Worm (Caenorhabditis elegans) whole organism, L4 larva: Measurements from ENCODE around the gene ZK470.6.

ENCODE experiments used
- ZK546.5 ChIP-seq, 2 experiments: sonication (generic microtip); optimal IDR thresholded peaks; 2 replicates each; lab custom pipeline; 2017; ENCODE audit warnings: missing biosample characterization in 2 of 2, missing genetic modification characterization in 2 of 2
- ama-1 ChIP-seq: fragments of 150-350 bp; optimal IDR thresholded peaks from 2 replicates; lab custom pipeline; 2014; ENCODE audit warnings: inconsistent platforms, mixed read lengths
- ceh-28 ChIP-seq: fragments of 150-350 bp; optimal IDR thresholded peaks from 2 replicates; lab custom pipeline; 2014; ENCODE audit warnings: missing biosample characterization, missing genetic modification reagents, missing genetic modification characterization
- ceh-62 ChIP-seq: sonication (generic microtip); optimal IDR thresholded peaks from 2 replicates; lab custom pipeline; 2017; ENCODE audit warnings: missing biosample characterization, missing genetic modification characterization
- ctbp-1 ChIP-seq: fragments of 200-800 bp; sonication (Bioruptor generic); IDR thresholded peaks from 2 replicates; pipeline ENCODE4 v1.3.6; 2022; ENCODE audit warnings: missing genetic modification reagents, missing genetic modification characterization, missing compliant biosample characterization
- daf-16 ChIP-seq, 3 experiments: sonication (generic microtip); optimal IDR thresholded peaks; 2 replicates each; lab custom pipeline; 2016 to 2017; ENCODE audit warnings: missing genetic modification characterization in 3 of 3, missing genetic modification reagents in 3 of 3, mild to moderate bottlenecking in 2 of 3, missing compliant biosample characterization in 2 of 3, missing biosample characterization in 1 of 3, moderate library complexity in 1 of 3
- daf-19 ChIP-seq: fragments of 200-800 bp; sonication (Bioruptor generic); conservative IDR thresholded peaks from 2 replicates; pipeline ENCODE4 v1.3.6; 2022; ENCODE audit warnings: missing genetic modification characterization, missing compliant biosample characterization
- daf-8 ChIP-seq: fragments of 200-800 bp; sonication (Bioruptor generic); IDR thresholded peaks from 2 replicates; pipeline ENCODE4 v1.3.6; 2022; ENCODE audit warnings: missing genetic modification characterization, missing compliant biosample characterization
- dmd-8 ChIP-seq: fragments of 200-800 bp; sonication (Bioruptor generic); IDR thresholded peaks from 2 replicates; pipeline ENCODE4 v1.3.6; 2022; ENCODE audit warnings: missing genetic modification characterization, missing compliant biosample characterization
- dmd-9 ChIP-seq: fragments of 200-800 bp; sonication (Bioruptor generic); IDR thresholded peaks from 2 replicates; pipeline ENCODE4 v1.3.6; 2022; ENCODE audit warnings: missing genetic modification reagents, missing genetic modification characterization, missing compliant biosample characterization
- duxl-1 ChIP-seq: sonication (generic microtip); optimal IDR thresholded peaks from 2 replicates; lab custom pipeline; 2016; ENCODE audit warnings: mild to moderate bottlenecking, missing genetic modification characterization, moderate library complexity, missing compliant biosample characterization; ENCODE audit not compliant: poor library complexity
- hif-1 ChIP-seq, 2 experiments: sonication (generic microtip); optimal IDR thresholded peaks; 2 replicates each; lab custom pipeline; 2016 to 2017; ENCODE audit warnings: missing compliant biosample characterization in 2 of 2, missing genetic modification characterization in 2 of 2, missing genetic modification reagents in 2 of 2, missing genotype in 2 of 2, mild to moderate bottlenecking in 1 of 2
- hlh-30 ChIP-seq: sonication (generic microtip); optimal IDR thresholded peaks from 2 replicates; lab custom pipeline; 2017; ENCODE audit warnings: antibody characterized with exemption, mild to moderate bottlenecking, missing genetic modification characterization, missing compliant biosample characterization; ENCODE audit not compliant: insufficient read depth
- jun-1 ChIP-seq: fragments of 150-350 bp; optimal IDR thresholded peaks from 2 replicates; lab custom pipeline; 2014; ENCODE audit warnings: missing biosample characterization, missing genetic modification reagents, missing genetic modification characterization
- lin-29 ChIP-seq: fragments of 200-800 bp; sonication (Bioruptor generic); IDR thresholded peaks from 2 replicates; pipeline ENCODE4 v1.3.6; 2022; ENCODE audit warnings: missing genetic modification reagents, missing genetic modification characterization, missing compliant biosample characterization
- lin-38 ChIP-seq: fragments of 200-800 bp; sonication (Bioruptor generic); IDR thresholded peaks from 2 replicates; pipeline ENCODE4 v1.3.6; 2022; ENCODE audit warnings: missing genetic modification reagents, missing genetic modification characterization, missing compliant biosample characterization
- lsy-2 ChIP-seq, 2 experiments: fragments of 150-350 bp in 1 of 2; sonication (generic microtip) in 1 of 2; optimal IDR thresholded peaks; 2 replicates each; lab custom pipeline; 2014 to 2017; ENCODE audit warnings: missing biosample characterization in 2 of 2, missing genetic modification characterization in 2 of 2
- madf-9 ChIP-seq: fragments of 200-800 bp; sonication (Bioruptor generic); conservative IDR thresholded peaks from 2 replicates; pipeline ENCODE4 v1.3.6; 2022; ENCODE audit warnings: missing genetic modification reagents, missing genetic modification characterization, missing compliant biosample characterization
- mdt-29 ChIP-seq: fragments of 200-800 bp; sonication (Bioruptor generic); IDR thresholded peaks from 2 replicates; pipeline ENCODE4 v1.3.6; 2022; ENCODE audit warnings: missing genetic modification reagents, missing genetic modification characterization, missing compliant biosample characterization
- mep-1 ChIP-seq: fragments of 150-350 bp; sonication (generic microtip); optimal IDR thresholded peaks from 3 replicates; lab custom pipeline; 2014; ENCODE audit warnings: missing biosample characterization, missing genetic modification characterization
- mes-2 ChIP-seq: sonication (generic microtip); optimal IDR thresholded peaks from 2 replicates; lab custom pipeline; 2016; ENCODE audit warnings: missing genotype, mild to moderate bottlenecking, missing genetic modification characterization, missing compliant biosample characterization; ENCODE audit not compliant: poor library complexity, severe bottlenecking
- mxl-2 ChIP-seq: fragments of 200-800 bp; sonication (Bioruptor generic); conservative IDR thresholded peaks from 2 replicates; pipeline ENCODE4 v1.3.6; 2022; ENCODE audit warnings: missing genetic modification reagents, missing genetic modification characterization, missing compliant biosample characterization
- nhr-10 ChIP-seq: fragments of 150-350 bp; optimal IDR thresholded peaks from 2 replicates; lab custom pipeline; 2014; ENCODE audit warnings: missing biosample characterization, missing genetic modification characterization
- nhr-111 ChIP-seq: fragments of 200-800 bp; sonication (Bioruptor generic); optimal IDR thresholded peaks from 2 replicates; lab custom pipeline; 2018; ENCODE audit warnings: mild to moderate bottlenecking, missing genetic modification characterization, missing compliant biosample characterization
- nhr-41 ChIP-seq: fragments of 200-800 bp; sonication (Bioruptor generic); IDR thresholded peaks from 2 replicates; pipeline ENCODE4 v1.3.6; 2022; ENCODE audit warnings: missing genetic modification reagents, missing genetic modification characterization, missing compliant biosample characterization
- nhr-76 ChIP-seq: fragments of 150-350 bp; optimal IDR thresholded peaks from 2 replicates; lab custom pipeline; 2014; ENCODE audit warnings: missing biosample characterization, missing genetic modification characterization
- nhr-77 ChIP-seq: fragments of 150-350 bp; optimal IDR thresholded peaks from 2 replicates; lab custom pipeline; 2014; ENCODE audit warnings: missing biosample characterization, missing genetic modification characterization
- pha-4 ChIP-seq, 2 experiments: fragments of 150-350 bp in 1 of 2; fragments of 200-800 bp in 1 of 2; sonication (Bioruptor generic) in 1 of 2; IDR thresholded peaks in 1 of 2; optimal IDR thresholded peaks in 1 of 2; 2 replicates each; pipeline versions ENCODE4 v1.3.6 to Lab custom; 2014 to 2022; ENCODE audit warnings: missing genetic modification characterization in 2 of 2, missing genetic modification reagents in 2 of 2, missing biosample characterization in 1 of 2, missing compliant biosample characterization in 1 of 2
- php-3 ChIP-seq: fragments of 200-800 bp; sonication (Bioruptor generic); IDR thresholded peaks from 2 replicates; pipeline ENCODE4 v1.3.6; 2022; ENCODE audit warnings: missing genetic modification reagents, missing genetic modification characterization, missing compliant biosample characterization
- sdz-12 ChIP-seq: fragments of 200-800 bp; sonication (Bioruptor generic); optimal IDR thresholded peaks from 2 replicates; lab custom pipeline; 2018; ENCODE audit warnings: mild to moderate bottlenecking, missing genetic modification characterization, missing compliant biosample characterization
- set-16 ChIP-seq: fragments of 200-800 bp; sonication (Bioruptor generic); IDR thresholded peaks from 2 replicates; pipeline ENCODE4 v1.3.6; 2022; ENCODE audit warnings: missing genetic modification reagents, missing genetic modification characterization, missing compliant biosample characterization
- skn-1 ChIP-seq: fragments of 150-350 bp; optimal IDR thresholded peaks from 2 replicates; lab custom pipeline; 2014; ENCODE audit warnings: missing biosample characterization, missing genetic modification characterization
- tag-97 ChIP-seq: fragments of 200-800 bp; sonication (Bioruptor generic); IDR thresholded peaks from 2 replicates; pipeline ENCODE4 v1.3.6; 2022; ENCODE audit warnings: missing genetic modification characterization, missing compliant biosample characterization
- tra-1 ChIP-seq: fragments of 200-800 bp; sonication (Bioruptor generic); IDR thresholded peaks from 2 replicates; pipeline ENCODE4 v1.3.6; 2022; ENCODE audit warnings: missing genetic modification reagents, missing genetic modification characterization, missing compliant biosample characterization
- unc-62 ChIP-seq, 3 experiments: fragments of 150-350 bp in 1 of 3; sonication (generic microtip); optimal IDR thresholded peaks in 2 of 3; peaks in 1 of 3; 1 replicate in 1 of 3; 2 replicates in 2 of 3; lab custom pipeline; 2014 to 2017; ENCODE audit warnings: missing biosample characterization in 3 of 3, missing genetic modification characterization in 3 of 3, missing genetic modification reagents in 3 of 3, missing genotype in 1 of 3
- vab-7 ChIP-seq: fragments of 200-800 bp; sonication (Bioruptor generic); IDR thresholded peaks from 2 replicates; pipeline ENCODE4 v1.3.6; 2022; ENCODE audit warnings: missing genetic modification reagents, missing genetic modification characterization, missing compliant biosample characterization
- zag-1 ChIP-seq: fragments of 150-350 bp; optimal IDR thresholded peaks from 2 replicates; lab custom pipeline; 2014; ENCODE audit warnings: missing biosample characterization, missing genetic modification characterization
- ztf-7 ChIP-seq: fragments of 150-350 bp; optimal IDR thresholded peaks from 2 replicates; lab custom pipeline; 2014; ENCODE audit warnings: missing biosample characterization, missing genetic modification characterization

ZK470.6 gene

DNA sequence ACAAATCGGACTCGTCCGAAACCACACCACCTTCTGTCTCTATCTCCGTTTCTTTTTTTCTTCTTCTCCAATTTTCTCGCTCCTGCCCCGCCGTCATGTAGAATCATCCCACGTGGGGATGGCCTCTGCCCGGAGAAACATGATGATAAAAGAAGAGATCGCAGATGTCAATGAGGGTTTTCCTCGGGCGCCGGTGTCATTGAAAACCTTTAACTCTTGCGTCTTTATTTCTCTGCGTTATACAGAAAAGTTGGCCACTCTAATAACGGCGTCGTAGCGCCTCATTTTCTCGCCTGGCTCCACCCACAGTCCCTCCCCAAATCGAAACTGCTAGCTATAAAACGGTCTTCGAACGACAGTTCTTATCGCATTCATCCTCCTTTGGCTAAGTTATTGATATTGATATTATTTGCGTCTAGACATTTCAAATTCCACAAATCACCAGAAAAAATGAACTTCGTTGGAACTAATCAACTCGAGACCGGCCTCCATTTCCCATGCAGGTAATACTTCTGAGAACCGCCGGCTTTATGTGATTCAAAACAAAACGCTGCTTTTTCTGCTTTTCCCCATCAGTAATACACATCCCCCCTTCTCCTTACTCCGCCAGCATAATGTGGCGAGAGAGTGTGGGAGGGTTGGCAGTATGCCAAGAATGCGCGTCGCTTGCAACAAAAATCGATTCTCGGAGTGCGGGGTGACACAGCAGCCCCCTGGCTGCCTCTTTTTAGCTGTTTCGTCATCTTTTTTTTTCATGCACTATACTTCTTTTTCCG, 32.1 kb downstream of the ZK470.6 start (continued):
- TF ChIP-seq tra-1 (GFP tag; lab: Robert Waterston, UW) (peak; percentile 29; the same call in 1 of the 2 replicates), mep-1 (peak; percentile 82), duxl-1 (tag; lab: Kevin White, UChicago) (peak; percentile 45), set-16 (GFP tag; lab: Robert Waterston, UW) (peak; percentile 60; the same call in 1 of the 2 replicates), nhr-10 (tag; lab: Kevin White, UChicago) (peak; percentile 48), jun-1 (tag; lab: Kevin White, UChicago) (no peak), ceh-28 (peak; percentile 15), ztf-7 (tag; lab: Kevin White, UChicago) (no peak), mdt-29 (GFP tag; lab: Robert Waterston, UW) (peak; percentile 18; the same call in 1 of the 2 replicates), mxl-2 (GFP tag; lab: Robert Waterston, UW) (peak; percentile 53; the same call in 1 of the 2 replicates), dmd-8 (GFP tag; lab: Robert Waterston, UW) (no peak), nhr-76 (tag; lab: Kevin White, UChicago) (no peak), lsy-2 (tag; optimal IDR thresholded peaks at IDR 0.05; lab: Kevin White, UChicago) (peak; percentile 11 to 48), hif-1 (tag; optimal IDR thresholded peaks at IDR 0.05; lab: Kevin White, UChicago) (peak; percentile 35 to 83), pha-4 (GFP tag; IDR thresholded peaks at IDR 0.05; lab: Robert Waterston, UW) (peak; percentile 38; the same call in 1 of the 2 replicates), pha-4 (tag; optimal IDR thresholded peaks at IDR 0.05; lab: Kevin White, UChicago) (peak; percentile 55), mes-2 (tag; lab: Kevin White, UChicago) (peak; percentile 63), lin-29 (GFP tag; lab: Robert Waterston, UW) (no peak), daf-16 (GFP tag; optimal IDR thresholded peaks at IDR 0.05; lab: Kevin White, UChicago) (peak in 1 of 2 experiments; percentile 34), daf-16 (tag; optimal IDR thresholded peaks at IDR 0.05; lab: Kevin White, UChicago) (peak; percentile 70), sdz-12 (no peak), daf-19 (GFP tag; lab: Robert Waterston, UW) (no peak), ceh-62 (tag; lab: Kevin White, UChicago) (no peak), tag-97 (GFP tag; lab: Robert Waterston, UW) (no peak), unc-62 (GFP tag; optimal IDR thresholded peaks at IDR 0.05 in 1 of 2; lab: Kevin White, UChicago) (peak in 1 of 2 experiments; percentile 98), unc-62 (tag; optimal IDR thresholded peaks at IDR 0.05; lab: Kevin White, UChicago) (no peak), nhr-77 (tag; lab: Kevin White, UChicago) (peak; percentile 49), daf-8 (GFP tag; lab: Robert Waterston, UW) (0 out of 2 replicates have a peak, but pooled peaks have one; percentile 34), nhr-111 (GFP tag; lab: Kevin White, UChicago) (no peak), nhr-41 (GFP tag; lab: Robert Waterston, UW) (0 out of 2 replicates have a peak, but pooled peaks have one; percentile 17), ZK546.5 (tag; optimal IDR thresholded peaks at IDR 0.05; lab: Kevin White, UChicago) (no peak), ctbp-1 (GFP tag; lab: Robert Waterston, UW) (peak; percentile 57; the same call in 1 of the 2 replicates), madf-9 (0 out of 2 replicates have a peak, but pooled peaks have one; percentile 7), php-3 (GFP tag; lab: Robert Waterston, UW) (peak; percentile 9; the same call in 1 of the 2 replicates), ama-1 (lab: Kevin White, UChicago) (peak; percentile 80), hlh-30 (tag; lab: Kevin White, UChicago) (peak; percentile 88), lin-38 (GFP tag; lab: Robert Waterston, UW) (peak; percentile 35), dmd-9 (GFP tag; lab: Robert Waterston, UW) (peak; percentile 82; the same call in 1 of the 2 replicates), zag-1 (tag; lab: Kevin White, UChicago) (no peak), vab-7 (GFP tag; lab: Robert Waterston, UW) (no peak), skn-1 (tag; lab: Kevin White, UChicago) (no peak)
